Worm (Caenorhabditis elegans) whole organism, L4/young adult: ENCODE data around the gene F11A5.15.

ENCODE experiments used
- W03F9.2 ChIP-seq: fragments of 150-350 bp; optimal IDR thresholded peaks from 2 replicates; lab custom pipeline; 2014; ENCODE audit warnings: missing biosample characterization, missing genetic modification characterization
- dao-5 ChIP-seq: sonication (generic microtip); optimal IDR thresholded peaks from 2 replicates; lab custom pipeline; 2016; ENCODE audit warnings: missing genotype, missing genetic modification characterization, moderate library complexity, missing compliant biosample characterization
- him-1 ChIP-seq: sonication (generic microtip); optimal IDR thresholded peaks from 2 replicates; lab custom pipeline; 2016; ENCODE audit warnings: missing genotype, missing genetic modification reagents, missing genetic modification characterization, missing compliant biosample characterization

F11A5.15 gene

ce11 chrV:16171721-16172120 is 46.7 kb downstream of the F11A5.15 start, which contains the start of gene K05D4.9:
Gene K05D4.9, minus strand, starts transcription at chrV:16171821.
- TF ChIP-seq dao-5 (tag; lab: Kevin White, UChicago) = no peak

- no peak for TF ChIP-seq him-1 (tag; lab: Kevin White, UChicago)
- no peak for TF ChIP-seq dao-5 (tag; lab: Kevin White, UChicago)
- no peak for TF ChIP-seq W03F9.2 (tag; lab: Kevin White, UChicago)
These were observed 49.4 kb downstream of the F11A5.15 start, which contains the start of gene str-111 for ce11 chrV:16169026-16169425. Gene str-111, minus strand, starts transcription at chrV:16169126.
